Fruit fly (Drosophila melanogaster) whole organism, embryonic: Measurements from ENCODE around the gene ClpX.

ENCODE experiments used
- ATbp ChIP-seq: fragments of 200-800 bp; sonication (Bioruptor generic); optimal IDR thresholded peaks from 2 replicates; lab custom pipeline; 2017; ENCODE audit warnings: missing biosample characterization, mild to moderate bottlenecking, missing genetic modification characterization, missing genetic modification reagents
- B-H2 ChIP-seq: fragments of 200-800 bp; sonication (Bioruptor generic); optimal IDR thresholded peaks from 2 replicates; lab custom pipeline; 2018; ENCODE audit warnings: missing biosample characterization, mild to moderate bottlenecking, missing genetic modification characterization
- CG10543 ChIP-seq: fragments of 200-800 bp; sonication (Bioruptor generic); optimal IDR thresholded peaks from 3 replicates; lab custom pipeline; 2017; ENCODE audit warnings: missing biosample characterization, mild to moderate bottlenecking, missing genetic modification characterization, moderate library complexity
- CG11456 ChIP-seq: fragments of 200-800 bp; sonication (Bioruptor generic); IDR thresholded peaks from 3 replicates; pipeline ENCODE4 v1.3.6; 2022; ENCODE audit warnings: missing biosample characterization, missing genetic modification characterization
- CG12071 ChIP-seq: fragments of 200-800 bp; sonication (Bioruptor generic); optimal IDR thresholded peaks from 3 replicates; lab custom pipeline; 2018; ENCODE audit warnings: missing biosample characterization, mild to moderate bottlenecking, missing genetic modification characterization
- CG12659 ChIP-seq: fragments of 200-800 bp; sonication (Bioruptor generic); optimal IDR thresholded peaks from 3 replicates; lab custom pipeline; 2017; ENCODE audit warnings: mild to moderate bottlenecking, missing biosample characterization, missing genetic modification reagents, missing genetic modification characterization
- CG13775 ChIP-seq: fragments of 200-800 bp; sonication (Bioruptor generic); optimal IDR thresholded peaks from 3 replicates; lab custom pipeline; 2017; ENCODE audit warnings: missing biosample characterization, mild to moderate bottlenecking, missing genetic modification characterization
- CG14710 ChIP-seq: fragments of 200-800 bp; sonication (Bioruptor generic); optimal IDR thresholded peaks from 3 replicates; lab custom pipeline; 2019; ENCODE audit warnings: missing biosample characterization, mild to moderate bottlenecking, missing genetic modification characterization, moderate library complexity
- CG15011 ChIP-seq: fragments of 200-800 bp; sonication (Bioruptor generic); optimal IDR thresholded peaks from 3 replicates; lab custom pipeline; 2018; ENCODE audit warnings: missing biosample characterization, mild to moderate bottlenecking, missing genetic modification characterization
- CG15696 ChIP-seq: fragments of 200-800 bp; sonication (Bioruptor generic); optimal IDR thresholded peaks from 2 replicates; lab custom pipeline; 2019; ENCODE audit warnings: missing biosample characterization, mild to moderate bottlenecking, missing genetic modification characterization, moderate library complexity
- CG17361 ChIP-seq: fragments of 200-800 bp; sonication (Bioruptor generic); IDR thresholded peaks from 3 replicates; pipeline ENCODE4 v1.3.6; 2022; ENCODE audit warnings: missing biosample characterization, missing genetic modification characterization
- CG18262 ChIP-seq: fragments of 200-800 bp; optimal IDR thresholded peaks from 3 replicates; lab custom pipeline; 2019; ENCODE audit warnings: missing biosample characterization, mild to moderate bottlenecking, missing genetic modification characterization, moderate library complexity
- CG1832 ChIP-seq: fragments of 200-800 bp; sonication (Bioruptor generic); optimal IDR thresholded peaks from 2 replicates; lab custom pipeline; 2017; ENCODE audit warnings: missing biosample characterization, mild to moderate bottlenecking, missing genetic modification characterization, inconsistent platforms
- CG30020 ChIP-seq: fragments of 200-800 bp; optimal IDR thresholded peaks from 2 replicates; lab custom pipeline; 2019; ENCODE audit warnings: missing biosample characterization, mild to moderate bottlenecking, missing genetic modification characterization, moderate library complexity
- CG3065 ChIP-seq: fragments of 200-800 bp; sonication (Bioruptor generic); optimal IDR thresholded peaks from 2 replicates; lab custom pipeline; 2016; ENCODE audit warnings: missing biosample characterization, missing genetic modification characterization
- CG31365 ChIP-seq: fragments of 200-800 bp; sonication (Bioruptor generic); optimal IDR thresholded peaks from 2 replicates; lab custom pipeline; 2018; ENCODE audit warnings: missing biosample characterization, mild to moderate bottlenecking, missing genetic modification characterization
- CG31441 ChIP-seq: fragments of 200-800 bp; sonication (Bioruptor generic); IDR thresholded peaks from 2 replicates; pipeline ENCODE4 v1.3.6; 2022; ENCODE audit warnings: missing biosample characterization, missing genetic modification characterization
- CG4360 ChIP-seq: fragments of 200-800 bp; sonication (Bioruptor generic); IDR thresholded peaks from 2 replicates; pipeline ENCODE4 v1.3.6; 2022; ENCODE audit warnings: missing biosample characterization, missing genetic modification characterization
- CG4730 ChIP-seq: fragments of 200-800 bp; sonication (Bioruptor generic); IDR thresholded peaks from 2 replicates; pipeline ENCODE4 v1.3.6; 2022; ENCODE audit warnings: missing biosample characterization, missing genetic modification characterization
- CG6254 ChIP-seq: fragments of 200-800 bp; sonication (Bioruptor generic); optimal IDR thresholded peaks from 3 replicates; lab custom pipeline; 2017; ENCODE audit warnings: mild to moderate bottlenecking, missing biosample characterization, missing genetic modification reagents, missing genetic modification characterization
- CG7745 ChIP-seq: fragments of 200-800 bp; sonication (Bioruptor generic); optimal IDR thresholded peaks from 2 replicates; lab custom pipeline; 2018; ENCODE audit warnings: missing biosample characterization, mild to moderate bottlenecking, missing genetic modification characterization, moderate library complexity
- CG7963 ChIP-seq: fragments of 200-800 bp; sonication (Bioruptor generic); IDR thresholded peaks from 3 replicates; pipeline ENCODE4 v1.3.6; 2022; ENCODE audit warnings: missing biosample characterization, missing genetic modification characterization; ENCODE audit not compliant: partially characterized antibody
- CG9727 ChIP-seq: fragments of 200-800 bp; sonication (Bioruptor generic); optimal IDR thresholded peaks from 3 replicates; lab custom pipeline; 2017; ENCODE audit warnings: missing biosample characterization, mild to moderate bottlenecking, missing genetic modification characterization
- CrebB ChIP-seq: fragments of 200-800 bp; sonication (Bioruptor generic); optimal IDR thresholded peaks from 3 replicates; lab custom pipeline; 2018; ENCODE audit warnings: missing biosample characterization, mild to moderate bottlenecking, missing genetic modification characterization
- Ets97D ChIP-seq: fragments of 200-800 bp; sonication (Bioruptor generic); optimal IDR thresholded peaks from 3 replicates; lab custom pipeline; 2016; ENCODE audit warnings: missing biosample characterization, missing genetic modification characterization
- H2.0 ChIP-seq: fragments of 200-800 bp; sonication (Bioruptor generic); IDR thresholded peaks from 2 replicates; pipeline ENCODE4 v1.3.6; 2022; ENCODE audit warnings: missing biosample characterization, missing genetic modification characterization
- Hey ChIP-seq: fragments of 200-800 bp; sonication (Bioruptor generic); optimal IDR thresholded peaks from 3 replicates; lab custom pipeline; 2018; ENCODE audit warnings: missing biosample characterization, mild to moderate bottlenecking, missing genetic modification characterization
- Hr3 ChIP-seq: fragments of 200-800 bp; sonication (Bioruptor generic); optimal IDR thresholded peaks from 3 replicates; lab custom pipeline; 2016; ENCODE audit warnings: missing biosample characterization, missing genetic modification characterization
- Jarid2 ChIP-seq: fragments of 200-800 bp; sonication (Bioruptor generic); optimal IDR thresholded peaks from 3 replicates; lab custom pipeline; 2017; ENCODE audit warnings: mild to moderate bottlenecking, missing biosample characterization, missing genetic modification reagents, missing genetic modification characterization
- Kr ChIP-seq: fragments of 200-800 bp; sonication (Bioruptor generic); optimal IDR thresholded peaks from 2 replicates; lab custom pipeline; 2017; ENCODE audit warnings: missing biosample characterization, mild to moderate bottlenecking, missing genetic modification characterization
- Med ChIP-seq: fragments of 200-800 bp; sonication (Bioruptor generic); peaks from one replicate; lab custom pipeline; 2016; ENCODE audit warnings: missing biosample characterization, missing genetic modification characterization, mild to moderate bottlenecking, inconsistent platforms, moderate library complexity
- Myb ChIP-seq: fragments of 200-800 bp; sonication (Bioruptor generic); optimal IDR thresholded peaks from 2 replicates; lab custom pipeline; 2016; ENCODE audit warnings: missing biosample characterization, missing genetic modification characterization
- Sin3A ChIP-seq: fragments of >200 bp; optimal IDR thresholded peaks from 2 replicates; lab custom pipeline; 2018
- Tbp ChIP-seq: fragments of >200 bp; optimal IDR thresholded peaks from 2 replicates; lab custom pipeline; 2018; ENCODE audit warnings: missing biosample characterization, missing genetic modification characterization
- aop ChIP-seq: fragments of 200-800 bp; sonication (Bioruptor generic); IDR thresholded peaks from 2 replicates; pipeline ENCODE4 v1.3.6; 2022; ENCODE audit warnings: missing biosample characterization, missing genetic modification characterization
- br ChIP-seq: fragments of >200 bp; optimal IDR thresholded peaks from 2 replicates; lab custom pipeline; 2017
- da ChIP-seq: fragments of 200-800 bp; sonication (Bioruptor generic); optimal IDR thresholded peaks from 2 replicates; lab custom pipeline; 2016; ENCODE audit warnings: missing biosample characterization, missing genetic modification characterization
- grau ChIP-seq: fragments of 200-800 bp; optimal IDR thresholded peaks from 3 replicates; lab custom pipeline; 2019; ENCODE audit warnings: missing biosample characterization, mild to moderate bottlenecking, missing genetic modification characterization, moderate library complexity
- lab ChIP-seq: fragments of 200-800 bp; sonication (Bioruptor generic); optimal IDR thresholded peaks from 3 replicates; lab custom pipeline; 2017; ENCODE audit warnings: missing biosample characterization, missing genetic modification characterization, mild to moderate bottlenecking, moderate library complexity, missing genetic modification reagents
- luna ChIP-seq: fragments of 200-800 bp; sonication (Bioruptor generic); optimal IDR thresholded peaks from 2 replicates; lab custom pipeline; 2016; ENCODE audit warnings: missing biosample characterization, missing genetic modification characterization
- org-1 ChIP-seq: fragments of 200-800 bp; sonication (Bioruptor generic); optimal IDR thresholded peaks from 2 replicates; lab custom pipeline; 2017; ENCODE audit warnings: missing biosample characterization, missing genetic modification characterization
- pfk ChIP-seq: fragments of 200-800 bp; sonication (Bioruptor generic); optimal IDR thresholded peaks from 2 replicates; lab custom pipeline; 2018; ENCODE audit warnings: missing biosample characterization, mild to moderate bottlenecking, missing genetic modification characterization, moderate library complexity
- prd ChIP-seq, 3 experiments: fragments of >200 bp in 2 of 3; fragments of 200-800 bp in 1 of 3; sonication (Bioruptor generic) in 1 of 3; optimal IDR thresholded peaks in 2 of 3; IDR thresholded peaks in 1 of 3; 2 replicates in 2 of 3; 3 replicates in 1 of 3; pipeline versions ENCODE4 v1.3.6 to Lab custom; 2017 to 2022; ENCODE audit warnings: missing biosample characterization in 1 of 3, missing genetic modification characterization in 1 of 3
- pros ChIP-seq: fragments of 200-800 bp; sonication (Bioruptor generic); optimal IDR thresholded peaks from 3 replicates; lab custom pipeline; 2019; ENCODE audit warnings: missing biosample characterization, mild to moderate bottlenecking, missing genetic modification characterization, moderate library complexity
- row ChIP-seq: fragments of 200-800 bp; sonication (Bioruptor generic); IDR thresholded peaks from 3 replicates; pipeline ENCODE4 v1.3.6; 2022; ENCODE audit warnings: missing biosample characterization, missing genetic modification characterization
- run ChIP-seq: fragments of 200-800 bp; sonication (Bioruptor generic); optimal IDR thresholded peaks from 3 replicates; lab custom pipeline; 2018; ENCODE audit warnings: missing biosample characterization, mild to moderate bottlenecking, missing genetic modification characterization
- salm ChIP-seq: fragments of 200-800 bp; sonication (Bioruptor generic); optimal IDR thresholded peaks from 2 replicates; lab custom pipeline; 2018; ENCODE audit warnings: missing biosample characterization, mild to moderate bottlenecking, missing genetic modification characterization
- so ChIP-seq: fragments of 200-800 bp; sonication (Bioruptor generic); IDR thresholded peaks from 3 replicates; pipeline ENCODE4 v1.3.6; 2022; ENCODE audit warnings: missing biosample characterization, missing genetic modification characterization
- twi ChIP-seq: fragments of 200-800 bp; optimal IDR thresholded peaks from 2 replicates; lab custom pipeline; 2019; ENCODE audit warnings: missing biosample characterization, mild to moderate bottlenecking, missing genetic modification characterization, moderate library complexity

Gene ClpX

DNA sequence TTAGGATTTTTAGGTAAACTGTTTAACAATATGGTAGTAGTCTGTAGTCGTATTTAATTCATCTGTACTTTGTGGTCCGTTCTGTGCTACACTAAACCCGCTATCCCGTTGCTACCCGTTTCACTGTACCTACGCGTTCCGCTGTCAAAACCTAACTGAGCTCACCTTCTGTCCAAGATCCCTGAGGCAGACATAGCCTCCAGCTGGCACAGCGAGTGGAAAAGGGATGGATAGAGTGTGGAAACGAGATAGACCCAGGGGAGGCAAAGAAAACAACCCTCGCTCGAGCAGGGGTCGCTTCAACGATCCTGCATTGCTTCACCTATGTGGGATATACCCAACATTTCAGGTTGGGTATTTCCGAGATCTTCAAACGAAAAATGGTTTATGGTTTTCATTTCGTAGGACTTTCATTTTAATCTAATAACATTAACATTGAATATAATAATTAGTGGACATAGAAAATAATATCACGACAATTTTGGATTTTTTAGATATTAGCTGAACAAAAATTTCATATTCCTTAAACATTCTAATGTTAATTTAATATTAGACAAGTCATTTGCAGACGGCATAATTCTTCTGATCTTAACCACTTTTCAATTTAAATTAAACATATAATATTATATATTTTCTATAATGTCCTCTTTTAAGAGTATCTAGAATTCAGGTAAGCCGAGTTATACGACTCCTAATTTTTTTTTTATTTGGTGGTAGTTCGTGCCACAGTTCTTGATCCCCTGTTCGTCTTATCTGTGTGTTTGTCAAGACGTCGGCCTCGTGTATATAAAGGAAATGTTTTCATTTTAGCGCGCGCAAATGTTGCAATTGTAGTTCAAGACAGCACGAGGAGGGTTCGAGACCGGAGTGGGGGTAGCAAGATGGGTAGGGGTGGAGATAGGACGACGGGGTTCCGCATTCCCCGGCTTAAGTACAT lies 31.6 kb upstream of the ClpX start, which contains the start of gene mira (continued):
- TF ChIP-seq lab (GFP tag; lab: Kevin White, UChicago), result no peak
- no peak for TF ChIP-seq CrebB (tag; lab: Kevin White, UChicago)
- TF ChIP-seq grau, result peak; percentile 14
- TF ChIP-seq da, result peak; percentile 19
- no peak for TF ChIP-seq CG30020 (tag; lab: Kevin White, UChicago)
- no peak for TF ChIP-seq run
- no peak for TF ChIP-seq Hr3
- no peak for TF ChIP-seq CG10543 (GFP tag; lab: Kevin White, UChicago)
- no peak for TF ChIP-seq CG11456 (GFP tag; lab: Robert Waterston, UW)
- TF ChIP-seq row, result peak; percentile 31; the same call in 1 of the 3 replicates
- TF ChIP-seq CG9727 (GFP tag; lab: Kevin White, UChicago), result peak; percentile 73
- TF ChIP-seq Myb (GFP tag; lab: Kevin White, UChicago), result no peak
- no peak for TF ChIP-seq CG12659 (GFP tag; lab: Kevin White, UChicago)
- TF ChIP-seq so, result no peak
- TF ChIP-seq CG1832 (GFP tag; lab: Kevin White, UChicago), result peak; percentile 84
- TF ChIP-seq CG14710, result peak; percentile 38
- TF ChIP-seq pfk, result no peak
- TF ChIP-seq CG15696 (tag; lab: Kevin White, UChicago), result peak; percentile 59
- no peak for TF ChIP-seq salm (tag; lab: Kevin White, UChicago)
- no peak for TF ChIP-seq B-H2 (GFP tag; lab: Kevin White, UChicago)
- no peak for TF ChIP-seq CG7963
- peak; percentile 56 for TF ChIP-seq CG18262 (tag; lab: Kevin White, UChicago)
- no peak for TF ChIP-seq luna (GFP tag; lab: Kevin White, UChicago)
- TF ChIP-seq H2.0 (GFP tag; lab: Robert Waterston, UW), result no peak
- no peak for TF ChIP-seq br (lab: Kevin White, UChicago)
- no peak for TF ChIP-seq aop
- no peak for TF ChIP-seq org-1 (GFP tag; lab: Kevin White, UChicago)
- no peak for TF ChIP-seq CG4730 (GFP tag; lab: Robert Waterston, UW)
- no peak for TF ChIP-seq CG4360 (GFP tag; lab: Robert Waterston, UW)
- no peak for TF ChIP-seq Tbp (GFP tag; lab: Kevin White, UChicago)
- peak; percentile 23 for TF ChIP-seq Med (GFP tag; lab: Kevin White, UChicago)
- no peak for TF ChIP-seq Ets97D (GFP tag; lab: Kevin White, UChicago)
- TF ChIP-seq Hey (tag; lab: Kevin White, UChicago), result no peak
- TF ChIP-seq CG3065, result no peak
- no peak for TF ChIP-seq prd (optimal IDR thresholded peaks at IDR 0.05; lab: Kevin White, UChicago)
- TF ChIP-seq prd (GFP tag; IDR thresholded peaks at IDR 0.05; lab: Robert Waterston, UW), result peak; percentile 22; the same call in 1 of the 3 replicates
- TF ChIP-seq CG31365 (tag; lab: Kevin White, UChicago), result no peak
- peak; percentile 10 for TF ChIP-seq Jarid2 (GFP tag; lab: Kevin White, UChicago)
- peak; percentile 20; the same call in 1 of the 3 replicates for TF ChIP-seq CG17361
- TF ChIP-seq CG31441 (GFP tag; lab: Robert Waterston, UW), result 0 out of 2 replicates have a peak, but pooled peaks have one; percentile 28
- no peak for TF ChIP-seq CG12071 (GFP tag; lab: Kevin White, UChicago)
- TF ChIP-seq CG6254 (GFP tag; lab: Kevin White, UChicago), result no peak
- TF ChIP-seq Sin3A (lab: Kevin White, UChicago), result no peak
- no peak for TF ChIP-seq CG15011 (GFP tag; lab: Kevin White, UChicago)
- no peak for TF ChIP-seq CG7745 (tag; lab: Kevin White, UChicago)
- no peak for TF ChIP-seq ATbp
- peak; percentile 93 for TF ChIP-seq pros (GFP tag; lab: Kevin White, UChicago)
- peak; percentile 83 for TF ChIP-seq twi (tag; lab: Kevin White, UChicago)
- TF ChIP-seq CG13775 (GFP tag; lab: Kevin White, UChicago), result peak; percentile 27
- no peak for TF ChIP-seq Kr (GFP tag; lab: Kevin White, UChicago)
